Worm (Caenorhabditis elegans) whole organism, midembryonic: ENCODE results near the gene F26F2.4.

Source experiments
- T22C8.4 ChIP-seq: fragments of 200-800 bp; sonication (Bioruptor generic); IDR thresholded peaks from 2 replicates; pipeline ENCODE4 v1.3.6; 2022; ENCODE audit warnings: missing genetic modification characterization, missing compliant biosample characterization
- cog-1 ChIP-seq: sonication (generic microtip); optimal IDR thresholded peaks from 2 replicates; lab custom pipeline; 2016; ENCODE audit warnings: missing genetic modification characterization, missing compliant biosample characterization
- flt-1 ChIP-seq: fragments of 200-800 bp; sonication (Bioruptor generic); IDR thresholded peaks from 2 replicates; pipeline ENCODE4 v1.3.6; 2022; ENCODE audit warnings: missing genetic modification characterization, missing compliant biosample characterization
- klf-2 ChIP-seq: fragments of 200-800 bp; sonication (Bioruptor generic); conservative IDR thresholded peaks from 2 replicates; pipeline ENCODE4 v1.3.6; 2022; ENCODE audit warnings: missing genetic modification reagents, missing genetic modification characterization, missing compliant biosample characterization
- med-1 ChIP-seq: sonication (generic microtip); optimal IDR thresholded peaks from 2 replicates; lab custom pipeline; 2017; ENCODE audit warnings: missing genetic modification characterization, mild to moderate bottlenecking, missing compliant biosample characterization, antibody characterized with exemption, missing genetic modification reagents; ENCODE audit not compliant: insufficient read depth
- ref-1 ChIP-seq: fragments of 200-800 bp; sonication (Bioruptor generic); conservative IDR thresholded peaks from 2 replicates; pipeline ENCODE4 v1.3.6; 2022; ENCODE audit warnings: missing genetic modification reagents, missing genetic modification characterization, missing compliant biosample characterization
- tab-1 ChIP-seq: fragments of 200-800 bp; sonication (Bioruptor generic); IDR thresholded peaks from 2 replicates; pipeline ENCODE4 v1.3.6; 2022; ENCODE audit warnings: missing genetic modification characterization, missing compliant biosample characterization
- ztf-23 ChIP-seq: fragments of 200-800 bp; sonication (Bioruptor generic); IDR thresholded peaks from 2 replicates; pipeline ENCODE4 v1.3.6; 2022; ENCODE audit warnings: missing genetic modification reagents, missing genetic modification characterization, missing compliant biosample characterization
- ztf-29 ChIP-seq: fragments of 200-800 bp; sonication (Bioruptor generic); IDR thresholded peaks from 2 replicates; pipeline ENCODE4 v1.3.6; 2022; ENCODE audit warnings: missing genetic modification reagents, missing genetic modification characterization, missing compliant biosample characterization

The F26F2.4 gene

ce11 chrV:20574872-20575271, 5.8 kb downstream of the F26F2.4 start:
- TF ChIP-seq klf-2 (GFP tag; lab: Robert Waterston, UW) (no peak), med-1 (no peak), tab-1 (no peak), flt-1 (GFP tag; lab: Robert Waterston, UW) (no peak), cog-1 (tag; lab: Kevin White, UChicago) (no peak), ztf-29 (no peak), ref-1 (GFP tag; lab: Robert Waterston, UW) (no peak), ztf-23 (GFP tag; lab: Robert Waterston, UW) (no peak), T22C8.4 (GFP tag; lab: Robert Waterston, UW) (no peak)

- TF ChIP-seq ref-1 (GFP tag; lab: Robert Waterston, UW) (no peak), ztf-29 (no peak), ztf-23 (GFP tag; lab: Robert Waterston, UW) (no peak), cog-1 (tag; lab: Kevin White, UChicago) (no peak), flt-1 (GFP tag; lab: Robert Waterston, UW) (no peak), klf-2 (GFP tag; lab: Robert Waterston, UW) (no peak), med-1 (no peak), tab-1 (no peak), T22C8.4 (GFP tag; lab: Robert Waterston, UW) (no peak)
Measured at ce11 chrV:20579534-20579933, 10.4 kb downstream of the F26F2.4 start, which contains the start of gene F26F2.8. F26F2.8 (plus strand) TSS chrV:20579546.

- peak; percentile 56; the same call in 1 of the 2 replicates for TF ChIP-seq ztf-23 (GFP tag; lab: Robert Waterston, UW)
- TF ChIP-seq ztf-29 = no peak
- 0 out of 2 replicates have a peak, but pooled peaks have one; percentile 50 for TF ChIP-seq flt-1 (GFP tag; lab: Robert Waterston, UW)
- TF ChIP-seq cog-1 (tag; lab: Kevin White, UChicago) = peak; percentile 81
- TF ChIP-seq tab-1 = peak; percentile 69; the same call in 1 of the 2 replicates
Measured at ce11 chrV:20580511-20581040, 11.5 kb downstream of the F26F2.4 start, which contains the start of gene F26F2.7. F26F2.7 (plus strand) TSS chrV:20580990.

- no peak for TF ChIP-seq T22C8.4 (GFP tag; lab: Robert Waterston, UW)
- TF ChIP-seq cog-1 (tag; lab: Kevin White, UChicago) = no peak
- TF ChIP-seq klf-2 (GFP tag; lab: Robert Waterston, UW) = no peak
- no peak for TF ChIP-seq ztf-23 (GFP tag; lab: Robert Waterston, UW)
- TF ChIP-seq med-1 = no peak
- no peak for TF ChIP-seq tab-1
- no peak for TF ChIP-seq ztf-29
Measured at ce11 chrV:20594746-20595145, 25.7 kb downstream of the F26F2.4 start, which contains the start of gene F26F2.10. F26F2.10 (minus strand) TSS chrV:20594846.

ce11 chrV:20595653-20596052, 26.6 kb downstream of the F26F2.4 start, which contains the start of gene F26F2.11:
F26F2.11 (minus strand) TSS chrV:20595753.
- no peak for TF ChIP-seq med-1
- no peak for TF ChIP-seq flt-1 (GFP tag; lab: Robert Waterston, UW)
- no peak for TF ChIP-seq T22C8.4 (GFP tag; lab: Robert Waterston, UW)
- TF ChIP-seq cog-1 (tag; lab: Kevin White, UChicago) = no peak
- TF ChIP-seq ztf-23 (GFP tag; lab: Robert Waterston, UW) = no peak
- no peak for TF ChIP-seq ref-1 (GFP tag; lab: Robert Waterston, UW)
- TF ChIP-seq ztf-29 = no peak
- no peak for TF ChIP-seq tab-1
- TF ChIP-seq klf-2 (GFP tag; lab: Robert Waterston, UW) = no peak

- TF ChIP-seq ztf-23 (GFP tag; lab: Robert Waterston, UW) = no peak
- no peak for TF ChIP-seq cog-1 (tag; lab: Kevin White, UChicago)
- TF ChIP-seq klf-2 (GFP tag; lab: Robert Waterston, UW) = no peak
- no peak for TF ChIP-seq ztf-29
- TF ChIP-seq tab-1 = no peak
- TF ChIP-seq flt-1 (GFP tag; lab: Robert Waterston, UW) = no peak
- TF ChIP-seq T22C8.4 (GFP tag; lab: Robert Waterston, UW) = no peak
- no peak for TF ChIP-seq ref-1 (GFP tag; lab: Robert Waterston, UW)
Measured at ce11 chrV:20597076-20597475, 28.0 kb downstream of the F26F2.4 start, which contains the start of gene F46B3.1. F46B3.1 (minus strand) TSS chrV:20597176.

ce11 chrV:20599795-20600194, 30.7 kb downstream of the F26F2.4 start, which contains the start of gene col-163:
col-163 (plus strand) TSS chrV:20600095.
- TF ChIP-seq T22C8.4 (GFP tag; lab: Robert Waterston, UW) = no peak
- no peak for TF ChIP-seq flt-1 (GFP tag; lab: Robert Waterston, UW)
- TF ChIP-seq med-1 = no peak
- no peak for TF ChIP-seq tab-1
- no peak for TF ChIP-seq ref-1 (GFP tag; lab: Robert Waterston, UW)
- TF ChIP-seq ztf-23 (GFP tag; lab: Robert Waterston, UW) = no peak
- no peak for TF ChIP-seq ztf-29
- TF ChIP-seq klf-2 (GFP tag; lab: Robert Waterston, UW) = no peak
- no peak for TF ChIP-seq cog-1 (tag; lab: Kevin White, UChicago)

ce11 chrV:20600704-20601103, 31.6 kb downstream of the F26F2.4 start:
- TF ChIP-seq ztf-29 (no peak), cog-1 (tag; lab: Kevin White, UChicago) (no peak), flt-1 (GFP tag; lab: Robert Waterston, UW) (no peak), med-1 (no peak), ztf-23 (GFP tag; lab: Robert Waterston, UW) (no peak), klf-2 (GFP tag; lab: Robert Waterston, UW) (no peak), T22C8.4 (GFP tag; lab: Robert Waterston, UW) (no peak), tab-1 (no peak), ref-1 (GFP tag; lab: Robert Waterston, UW) (no peak)

- TF ChIP-seq ztf-23 (GFP tag; lab: Robert Waterston, UW) = no peak
- no peak for TF ChIP-seq tab-1
- TF ChIP-seq cog-1 (tag; lab: Kevin White, UChicago) = no peak
- TF ChIP-seq ztf-29 = no peak
- no peak for TF ChIP-seq med-1
- no peak for TF ChIP-seq T22C8.4 (GFP tag; lab: Robert Waterston, UW)
- TF ChIP-seq klf-2 (GFP tag; lab: Robert Waterston, UW) = no peak
- TF ChIP-seq ref-1 (GFP tag; lab: Robert Waterston, UW) = no peak
- TF ChIP-seq flt-1 (GFP tag; lab: Robert Waterston, UW) = no peak
Measured at ce11 chrV:20603014-20603413, 33.9 kb downstream of the F26F2.4 start, which contains the start of gene ttr-11. ttr-11 (plus strand) TSS chrV:20603314.
